Fruit fly (Drosophila melanogaster) ovary, adult (tissue): Measurements from ENCODE around the gene dan.

Experiments
- CG17801 ChIP-seq: fragments of 200-800 bp; optimal IDR thresholded peaks from 2 replicates; lab custom pipeline; 2019; ENCODE audit warnings: missing biosample characterization, mild to moderate bottlenecking, missing genetic modification characterization, moderate library complexity; ENCODE audit not compliant: partially characterized antibody

The dan gene

dm6 chr3R:25184540-25184939 is 357 bp downstream of the dan start:
- TF ChIP-seq CG17801 (GFP tag; lab: Kevin White, UChicago) = no peak

- no peak for TF ChIP-seq CG17801 (GFP tag; lab: Kevin White, UChicago)
Measured at dm6 chr3R:25188990-25189389, 4.8 kb downstream of the dan start.

- TF ChIP-seq CG17801 (GFP tag; lab: Kevin White, UChicago) = no peak
Measured at dm6 chr3R:25193726-25194204, 9.6 kb downstream of the dan start, which contains the start of gene lobo. Gene lobo, minus strand, starts transcription at chr3R:25193776.

dm6 chr3R:25194723-25195577 is 10.8 kb downstream of the dan start, which contains the start of gene CG13653:
Gene CG13653, plus strand, starts transcription at chr3R:25195527.
- TF ChIP-seq CG17801 (GFP tag; lab: Kevin White, UChicago) = no peak

dm6 chr3R:25199321-25199868 is 15.2 kb downstream of the dan start, which contains the start of gene CG13654:
Gene CG13654, plus strand, starts transcription at chr3R:25199818.
- no peak for TF ChIP-seq CG17801 (GFP tag; lab: Kevin White, UChicago)

dm6 chr3R:25205413-25205977 is 21.3 kb downstream of the dan start:
- TF ChIP-seq CG17801 (GFP tag; lab: Kevin White, UChicago) = no peak

- no peak for TF ChIP-seq CG17801 (GFP tag; lab: Kevin White, UChicago)
Measured at dm6 chr3R:25207405-25208003, 23.3 kb downstream of the dan start.

- TF ChIP-seq CG17801 (GFP tag; lab: Kevin White, UChicago) = no peak
Measured at dm6 chr3R:25208042-25208766, 24.0 kb downstream of the dan start, which contains the start of gene Cad96Ca. Gene Cad96Ca, minus strand, starts transcription at chr3R:25208283.

- TF ChIP-seq CG17801 (GFP tag; lab: Kevin White, UChicago) = no peak
Measured at dm6 chr3R:25208767-25209075, 24.5 kb downstream of the dan start.

- no peak for TF ChIP-seq CG17801 (GFP tag; lab: Kevin White, UChicago)
Measured at dm6 chr3R:25209207-25209606, 25.0 kb downstream of the dan start.

- TF ChIP-seq CG17801 (GFP tag; lab: Kevin White, UChicago) = peak; percentile 41
Measured at dm6 chr3R:25215123-25215522, 30.9 kb downstream of the dan start, which contains the start of gene Saysd1. Gene Saysd1, minus strand, starts transcription at chr3R:25215188.

- no peak for TF ChIP-seq CG17801 (GFP tag; lab: Kevin White, UChicago)
Measured at dm6 chr3R:25215997-25216396, 31.8 kb downstream of the dan start, which contains the start of gene CG31106. Gene CG31106, plus strand, starts transcription at chr3R:25216297.

dm6 chr3R:25219018-25219417 is 34.8 kb downstream of the dan start, which contains the start of gene CG31103:
Gene CG31103, plus strand, starts transcription at chr3R:25219318.
- TF ChIP-seq CG17801 (GFP tag; lab: Kevin White, UChicago) = no peak

- TF ChIP-seq CG17801 (GFP tag; lab: Kevin White, UChicago) = peak; percentile 0
Measured at dm6 chr3R:25221203-25221807, 37.1 kb downstream of the dan start, which contains the start of gene Alg9. Gene Alg9, plus strand, starts transcription at chr3R:25221589.
